Worm (Caenorhabditis elegans): Measurements from ENCODE around the gene srh-8.

The srh-8 gene

ce11 chrV:4043632-4044031, 38.3 kb downstream of the srh-8 start, which contains the start of gene phat-3:
TSS of gene phat-3 (plus strand) at chrV:4043932.
- TF ChIP-seq tra-4 (tag; optimal IDR thresholded peaks at IDR 0.05): no peak
- TF ChIP-seq hnd-1 (tag; optimal IDR thresholded peaks at IDR 0.05): no peak
- TF ChIP-seq ama-1 (optimal IDR thresholded peaks at IDR 0.05): no peak
- TF ChIP-seq scrt-1 (GFP tag; IDR thresholded peaks at IDR 0.05): no peak
- no peak for TF ChIP-seq ceh-36 (tag; optimal IDR thresholded peaks at IDR 0.05)
- no peak for TF ChIP-seq sea-1 (GFP tag; conservative IDR thresholded peaks at IDR 0.05)
- TF ChIP-seq B0310.2 (tag; optimal IDR thresholded peaks at IDR 0.05): no peak
- no peak for TF ChIP-seq aly-1 (tag; optimal IDR thresholded peaks at IDR 0.05)
- no peak for TF ChIP-seq ets-7 (tag; optimal IDR thresholded peaks at IDR 0.05)
- no peak for TF ChIP-seq hmg-4 (GFP tag; optimal IDR thresholded peaks at IDR 0.05)
- TF ChIP-seq ceh-13 (GFP tag; optimal IDR thresholded peaks at IDR 0.05): no peak
- TF ChIP-seq pes-1 (GFP tag; IDR thresholded peaks at IDR 0.05): no peak
- TF ChIP-seq F13C5.2 (tag; optimal IDR thresholded peaks at IDR 0.05): no peak

ce11 chrV:4046122-4046521, 40.8 kb downstream of the srh-8 start, which contains the start of gene phat-7:
TSS of gene phat-7 (plus strand) at chrV:4046422.
- TF ChIP-seq ceh-13 (GFP tag; optimal IDR thresholded peaks at IDR 0.05) (no peak), F13C5.2 (tag; optimal IDR thresholded peaks at IDR 0.05) (no peak), tra-4 (tag; optimal IDR thresholded peaks at IDR 0.05) (no peak), sea-1 (GFP tag; conservative IDR thresholded peaks at IDR 0.05) (no peak), tbx-37 (GFP tag; conservative IDR thresholded peaks at IDR 0.05) (no peak), hmg-4 (GFP tag; optimal IDR thresholded peaks at IDR 0.05) (no peak), flt-1 (GFP tag; IDR thresholded peaks at IDR 0.05) (no peak), ets-7 (tag; optimal IDR thresholded peaks at IDR 0.05) (no peak), hnd-1 (tag; optimal IDR thresholded peaks at IDR 0.05) (no peak), pes-1 (GFP tag; IDR thresholded peaks at IDR 0.05) (no peak), aly-1 (tag; optimal IDR thresholded peaks at IDR 0.05) (no peak), scrt-1 (GFP tag; IDR thresholded peaks at IDR 0.05) (no peak), ama-1 (optimal IDR thresholded peaks at IDR 0.05) (no peak), hmbx-1 (tag; optimal IDR thresholded peaks at IDR 0.05) (no peak)

ce11 chrV:4047541-4047940, 42.2 kb downstream of the srh-8 start, which contains the start of gene srh-169:
TSS of gene srh-169 (plus strand) at chrV:4047841.
- TF ChIP-seq hnd-1 (tag; optimal IDR thresholded peaks at IDR 0.05) (no peak), ama-1 (optimal IDR thresholded peaks at IDR 0.05) (no peak), ets-7 (tag; optimal IDR thresholded peaks at IDR 0.05) (no peak), sea-1 (GFP tag; conservative IDR thresholded peaks at IDR 0.05) (no peak), hmbx-1 (tag; optimal IDR thresholded peaks at IDR 0.05) (no peak), ceh-13 (GFP tag; optimal IDR thresholded peaks at IDR 0.05) (no peak), tbx-37 (GFP tag; conservative IDR thresholded peaks at IDR 0.05) (no peak), tra-4 (tag; optimal IDR thresholded peaks at IDR 0.05) (no peak), flt-1 (GFP tag; IDR thresholded peaks at IDR 0.05) (no peak), F13C5.2 (tag; optimal IDR thresholded peaks at IDR 0.05) (no peak), tbx-11 (GFP tag; IDR thresholded peaks at IDR 0.05) (no peak), ceh-36 (tag; optimal IDR thresholded peaks at IDR 0.05) (no peak), scrt-1 (GFP tag; IDR thresholded peaks at IDR 0.05) (no peak), hmg-4 (GFP tag; optimal IDR thresholded peaks at IDR 0.05) (no peak), aly-1 (tag; optimal IDR thresholded peaks at IDR 0.05) (no peak), pes-1 (GFP tag; IDR thresholded peaks at IDR 0.05) (no peak)

ce11 chrV:4055025-4055424, 49.7 kb downstream of the srh-8 start, which contains the start of gene djr-1.2:
TSS of gene djr-1.2 (minus strand) at chrV:4055125.
- TF ChIP-seq B0310.2 (tag; optimal IDR thresholded peaks at IDR 0.05) (no peak), ama-1 (optimal IDR thresholded peaks at IDR 0.05) (no peak), hmbx-1 (tag; optimal IDR thresholded peaks at IDR 0.05) (no peak), tbx-11 (GFP tag; IDR thresholded peaks at IDR 0.05) (no peak), ceh-13 (GFP tag; optimal IDR thresholded peaks at IDR 0.05) (no peak), hnd-1 (tag; optimal IDR thresholded peaks at IDR 0.05) (no peak), tbx-37 (GFP tag; conservative IDR thresholded peaks at IDR 0.05) (no peak), aly-1 (tag; optimal IDR thresholded peaks at IDR 0.05) (no peak), ceh-36 (tag; optimal IDR thresholded peaks at IDR 0.05) (no peak), scrt-1 (GFP tag; IDR thresholded peaks at IDR 0.05) (no peak), tra-4 (tag; optimal IDR thresholded peaks at IDR 0.05) (no peak), ets-7 (tag; optimal IDR thresholded peaks at IDR 0.05) (no peak), F13C5.2 (tag; optimal IDR thresholded peaks at IDR 0.05) (no peak), hmg-4 (GFP tag; optimal IDR thresholded peaks at IDR 0.05) (no peak)

ce11 chrV:4056203-4056602, 50.9 kb downstream of the srh-8 start:
- TF ChIP-seq tra-4 (tag; optimal IDR thresholded peaks at IDR 0.05) (no peak), scrt-1 (GFP tag; IDR thresholded peaks at IDR 0.05) (no peak), aly-1 (tag; optimal IDR thresholded peaks at IDR 0.05) (no peak), tbx-37 (GFP tag; conservative IDR thresholded peaks at IDR 0.05) (no peak), tbx-11 (GFP tag; IDR thresholded peaks at IDR 0.05) (no peak), B0310.2 (tag; optimal IDR thresholded peaks at IDR 0.05) (no peak), ama-1 (optimal IDR thresholded peaks at IDR 0.05) (no peak), ets-7 (tag; optimal IDR thresholded peaks at IDR 0.05) (no peak), F13C5.2 (tag; optimal IDR thresholded peaks at IDR 0.05) (no peak), sea-1 (GFP tag; conservative IDR thresholded peaks at IDR 0.05) (no peak), pes-1 (GFP tag; IDR thresholded peaks at IDR 0.05) (no peak), ceh-36 (tag; optimal IDR thresholded peaks at IDR 0.05) (no peak), hmbx-1 (tag; optimal IDR thresholded peaks at IDR 0.05) (no peak)

All from whole organism, early embryonic.